Worm (Caenorhabditis elegans): ENCODE measurements around the gene ZK945.8.

Gene ZK945.8

ce11 chrII:10144092-10144491 is 35.6 kb downstream of the ZK945.8 start, which contains the start of gene F27E5.3:
Gene F27E5.3 (minus strand): TSS chrII:10144192.
- TF ChIP-seq ama-1 (optimal IDR thresholded peaks at IDR 0.05) = no peak
- TF ChIP-seq nhr-237 (tag; optimal IDR thresholded peaks at IDR 0.05) = no peak
- TF ChIP-seq nhr-11 (tag; optimal IDR thresholded peaks at IDR 0.05) = no peak
- TF ChIP-seq zag-1 (tag; optimal IDR thresholded peaks at IDR 0.05) = no peak
- no peak for TF ChIP-seq Y55F3AM.14 (GFP tag; optimal IDR thresholded peaks at IDR 0.05)
- TF ChIP-seq nhr-10 (tag; optimal IDR thresholded peaks at IDR 0.05) = no peak
- TF ChIP-seq nhr-12 (tag; optimal IDR thresholded peaks at IDR 0.05) = no peak
- TF ChIP-seq ztf-1 (GFP tag; conservative IDR thresholded peaks at IDR 0.05) = no peak
- TF ChIP-seq lin-39 (tag; optimal IDR thresholded peaks at IDR 0.05) = no peak

- TF ChIP-seq dmd-4 (tag; optimal IDR thresholded peaks at IDR 0.05) (no peak), aly-2 (tag; optimal IDR thresholded peaks at IDR 0.05) (no peak), C34F6.9 (tag; optimal IDR thresholded peaks at IDR 0.05) (no peak), nhr-25 (tag; optimal IDR thresholded peaks at IDR 0.05) (no peak), Y55F3AM.14 (GFP tag; optimal IDR thresholded peaks at IDR 0.05) (no peak), ceh-82 (tag; optimal IDR thresholded peaks at IDR 0.05) (no peak), blmp-1 (tag; optimal IDR thresholded peaks at IDR 0.05; ENCODE audit: insufficient read depth) (no peak), unc-55 (GFP tag; optimal IDR thresholded peaks at IDR 0.05) (no peak), gmeb-1 (tag; optimal IDR thresholded peaks at IDR 0.05) (no peak), mbf-1 (tag; optimal IDR thresholded peaks at IDR 0.05) (no peak), mdl-1 (tag; optimal IDR thresholded peaks at IDR 0.05) (no peak), F13H6.1 (tag; optimal IDR thresholded peaks at IDR 0.05) (no peak)
Observed at ce11 chrII:10146488-10146887, 38.0 kb downstream of the ZK945.8 start, which contains the start of gene pax-3. Gene pax-3 (plus strand): TSS chrII:10146570.

ce11 chrII:10147502-10147901 is 39.1 kb downstream of the ZK945.8 start:
- TF ChIP-seq F13H6.1 (tag; optimal IDR thresholded peaks at IDR 0.05) (no peak), lin-39 (tag; optimal IDR thresholded peaks at IDR 0.05) (no peak), nhr-25 (tag; optimal IDR thresholded peaks at IDR 0.05) (no peak), crh-2 (tag; optimal IDR thresholded peaks at IDR 0.05) (no peak), nhr-21 (tag; optimal IDR thresholded peaks at IDR 0.05) (no peak), nhr-237 (tag; optimal IDR thresholded peaks at IDR 0.05) (no peak), nhr-6 (tag; optimal IDR thresholded peaks at IDR 0.05) (no peak), R02D3.7 (tag; optimal IDR thresholded peaks at IDR 0.05) (no peak), unc-39 (tag; optimal IDR thresholded peaks at IDR 0.05) (no peak), nhr-129 (tag; optimal IDR thresholded peaks at IDR 0.05) (no peak), dmd-4 (tag; optimal IDR thresholded peaks at IDR 0.05) (no peak), egl-27 (tag; optimal IDR thresholded peaks at IDR 0.05) (no peak), ztf-1 (GFP tag; conservative IDR thresholded peaks at IDR 0.05) (no peak), ztf-11 (tag; optimal IDR thresholded peaks at IDR 0.05) (no peak), zag-1 (tag; optimal IDR thresholded peaks at IDR 0.05) (no peak), ztf-4 (tag; optimal IDR thresholded peaks at IDR 0.05) (no peak), unc-62 (GFP tag; optimal IDR thresholded peaks at IDR 0.05) (no peak), elt-3 (tag; optimal IDR thresholded peaks at IDR 0.05) (no peak)

ce11 chrII:10155106-10155505 is 46.7 kb downstream of the ZK945.8 start, which contains the start of gene nlp-63:
Gene nlp-63 (plus strand): TSS chrII:10155406.
- TF ChIP-seq ceh-82 (tag; optimal IDR thresholded peaks at IDR 0.05) (no peak), sma-9 (GFP tag; optimal IDR thresholded peaks at IDR 0.05) (no peak), sma-9 (tag; optimal IDR thresholded peaks at IDR 0.05) (no peak), elt-3 (tag; optimal IDR thresholded peaks at IDR 0.05) (no peak)

All from whole organism, L2 larva.